Fruit fly (Drosophila melanogaster): ENCODE data around the gene nrm.

DNA sequence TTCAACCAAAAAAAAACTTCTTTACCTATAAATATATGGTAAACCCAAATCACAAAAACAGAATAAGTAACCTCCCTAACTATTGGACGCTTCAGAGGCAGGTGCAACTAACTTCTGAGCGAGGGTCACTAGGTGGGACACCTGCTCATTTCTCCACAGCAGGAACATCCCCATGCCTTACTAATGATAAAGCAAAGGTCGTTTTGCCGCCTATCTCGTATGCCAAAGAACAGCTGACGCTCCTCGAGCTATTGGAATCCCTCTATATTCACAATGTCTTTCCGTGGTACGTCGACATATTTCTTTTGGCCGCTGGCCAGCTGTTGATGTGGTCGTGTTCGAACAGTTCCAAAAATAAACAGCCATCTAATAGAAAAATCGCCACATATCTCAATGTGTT, 8.7 kb upstream of the nrm start:
- TF ChIP-seq insv (optimal IDR thresholded peaks at IDR 0.05) = no peak
- no peak for TF ChIP-seq Sin3A (optimal IDR thresholded peaks at IDR 0.05)
- no peak for TF ChIP-seq psq (optimal IDR thresholded peaks at IDR 0.05)

Data from Kc167 (cell line).